Worm (Caenorhabditis elegans) whole organism, L4 larva: ENCODE measurements around the gene K08E7.6.

Experiments used
- T20F7.1 ChIP-seq: fragments of 200-800 bp; sonication (Bioruptor generic); optimal IDR thresholded peaks from 2 replicates; lab custom pipeline; 2018; ENCODE audit warnings: mild to moderate bottlenecking, missing genetic modification characterization, missing compliant biosample characterization
- Y48G9A.11 ChIP-seq: fragments of 200-800 bp; sonication (Bioruptor generic); IDR thresholded peaks from 2 replicates; pipeline ENCODE4 v1.3.6; 2022; ENCODE audit warnings: missing genetic modification reagents, missing genetic modification characterization, missing compliant biosample characterization
- ZK337.2 ChIP-seq: fragments of 200-800 bp; sonication (Bioruptor generic); IDR thresholded peaks from 2 replicates; pipeline ENCODE4 v1.3.6; 2022; ENCODE audit warnings: missing genetic modification reagents, missing genetic modification characterization, missing compliant biosample characterization
- aha-1 ChIP-seq: fragments of 150-350 bp; peaks from one replicate; lab custom pipeline; 2014; ENCODE audit warnings: missing biosample characterization, missing genetic modification characterization
- ceh-20 ChIP-seq: fragments of 200-800 bp; sonication (Bioruptor generic); IDR thresholded peaks from 2 replicates; pipeline ENCODE4 v1.3.6; 2022; ENCODE audit warnings: missing genetic modification reagents, missing genetic modification characterization, missing compliant biosample characterization
- ceh-44 ChIP-seq: fragments of 200-800 bp; sonication (Bioruptor generic); IDR thresholded peaks from 2 replicates; pipeline ENCODE4 v1.3.6; 2022; ENCODE audit warnings: missing genetic modification reagents, missing genetic modification characterization, missing compliant biosample characterization
- cey-2 ChIP-seq: sonication (generic microtip); optimal IDR thresholded peaks from 3 replicates; lab custom pipeline; 2017; ENCODE audit warnings: missing genetic modification characterization, mild to moderate bottlenecking, missing compliant biosample characterization, antibody characterized with exemption, borderline replicate concordance; ENCODE audit not compliant: insufficient read depth
- daf-16 ChIP-seq, 3 experiments: sonication (generic microtip); optimal IDR thresholded peaks; 2 replicates each; lab custom pipeline; 2016 to 2017; ENCODE audit warnings: missing genetic modification characterization in 3 of 3, missing genetic modification reagents in 3 of 3, mild to moderate bottlenecking in 2 of 3, missing compliant biosample characterization in 2 of 3, missing biosample characterization in 1 of 3, moderate library complexity in 1 of 3
- dpl-1 ChIP-seq: fragments of 150-350 bp; optimal IDR thresholded peaks from 2 replicates; lab custom pipeline; 2014; ENCODE audit warnings: missing biosample characterization, missing genetic modification reagents, missing genetic modification characterization
- duxl-1 ChIP-seq: sonication (generic microtip); optimal IDR thresholded peaks from 2 replicates; lab custom pipeline; 2016; ENCODE audit warnings: mild to moderate bottlenecking, missing genetic modification characterization, moderate library complexity, missing compliant biosample characterization; ENCODE audit not compliant: poor library complexity
- dve-1 ChIP-seq: sonication (generic microtip); optimal IDR thresholded peaks from 2 replicates; lab custom pipeline; 2017; ENCODE audit warnings: antibody characterized with exemption, mild to moderate bottlenecking, missing genetic modification characterization, missing compliant biosample characterization; ENCODE audit not compliant: insufficient read depth
- egl-43 ChIP-seq: fragments of 200-800 bp; sonication (Bioruptor generic); IDR thresholded peaks from 2 replicates; pipeline ENCODE4 v1.3.6; 2022; ENCODE audit warnings: missing genetic modification reagents, missing genetic modification characterization, missing compliant biosample characterization
- hif-1 ChIP-seq, 2 experiments: sonication (generic microtip); optimal IDR thresholded peaks; 2 replicates each; lab custom pipeline; 2016 to 2017; ENCODE audit warnings: missing compliant biosample characterization in 2 of 2, missing genetic modification characterization in 2 of 2, missing genetic modification reagents in 2 of 2, missing genotype in 2 of 2, mild to moderate bottlenecking in 1 of 2
- hlh-11 ChIP-seq: fragments of 200-800 bp; sonication (Bioruptor generic); optimal IDR thresholded peaks from 2 replicates; lab custom pipeline; 2018; ENCODE audit warnings: mild to moderate bottlenecking, missing genetic modification characterization, missing compliant biosample characterization
- hmg-1.1 ChIP-seq: fragments of 200-800 bp; sonication (Bioruptor generic); IDR thresholded peaks from 2 replicates; pipeline ENCODE4 v1.3.6; 2022; ENCODE audit warnings: missing genetic modification reagents, missing genetic modification characterization, missing compliant biosample characterization
- lin-38 ChIP-seq: fragments of 200-800 bp; sonication (Bioruptor generic); IDR thresholded peaks from 2 replicates; pipeline ENCODE4 v1.3.6; 2022; ENCODE audit warnings: missing genetic modification reagents, missing genetic modification characterization, missing compliant biosample characterization
- lsy-2 ChIP-seq, 2 experiments: fragments of 150-350 bp in 1 of 2; sonication (generic microtip) in 1 of 2; optimal IDR thresholded peaks; 2 replicates each; lab custom pipeline; 2014 to 2017; ENCODE audit warnings: missing biosample characterization in 2 of 2, missing genetic modification characterization in 2 of 2
- madf-9 ChIP-seq: fragments of 200-800 bp; sonication (Bioruptor generic); conservative IDR thresholded peaks from 2 replicates; pipeline ENCODE4 v1.3.6; 2022; ENCODE audit warnings: missing genetic modification reagents, missing genetic modification characterization, missing compliant biosample characterization
- mep-1 ChIP-seq: fragments of 150-350 bp; sonication (generic microtip); optimal IDR thresholded peaks from 3 replicates; lab custom pipeline; 2014; ENCODE audit warnings: missing biosample characterization, missing genetic modification characterization
- mes-2 ChIP-seq: sonication (generic microtip); optimal IDR thresholded peaks from 2 replicates; lab custom pipeline; 2016; ENCODE audit warnings: missing genotype, mild to moderate bottlenecking, missing genetic modification characterization, missing compliant biosample characterization; ENCODE audit not compliant: poor library complexity, severe bottlenecking
- nhr-102 ChIP-seq: sonication (generic microtip); optimal IDR thresholded peaks from 2 replicates; lab custom pipeline; 2016; ENCODE audit warnings: mild to moderate bottlenecking, missing genetic modification characterization, moderate library complexity, missing compliant biosample characterization
- nhr-11 ChIP-seq: fragments of 150-350 bp; optimal IDR thresholded peaks from 2 replicates; lab custom pipeline; 2014; ENCODE audit warnings: missing biosample characterization, missing genetic modification characterization
- nhr-6 ChIP-seq: fragments of 150-350 bp; optimal IDR thresholded peaks from 2 replicates; lab custom pipeline; 2014; ENCODE audit warnings: missing biosample characterization, missing genetic modification characterization
- rbr-2 ChIP-seq: sonication (generic microtip); optimal IDR thresholded peaks from 2 replicates; lab custom pipeline; 2016; ENCODE audit warnings: missing genotype, missing genetic modification characterization, missing compliant biosample characterization
- set-16 ChIP-seq: fragments of 200-800 bp; sonication (Bioruptor generic); IDR thresholded peaks from 2 replicates; pipeline ENCODE4 v1.3.6; 2022; ENCODE audit warnings: missing genetic modification reagents, missing genetic modification characterization, missing compliant biosample characterization
- snpc-1.2 ChIP-seq: fragments of 200-800 bp; sonication (Bioruptor generic); IDR thresholded peaks from 2 replicates; pipeline ENCODE4 v1.3.6; 2022; ENCODE audit warnings: missing genetic modification reagents, missing genetic modification characterization, missing compliant biosample characterization
- tag-97 ChIP-seq: fragments of 200-800 bp; sonication (Bioruptor generic); IDR thresholded peaks from 2 replicates; pipeline ENCODE4 v1.3.6; 2022; ENCODE audit warnings: missing genetic modification characterization, missing compliant biosample characterization
- unc-130 ChIP-seq: sonication (generic microtip); optimal IDR thresholded peaks from 2 replicates; lab custom pipeline; 2016; ENCODE audit warnings: missing genetic modification reagents, missing genetic modification characterization, missing compliant biosample characterization
- unc-62 ChIP-seq, 3 experiments: fragments of 150-350 bp in 1 of 3; sonication (generic microtip); optimal IDR thresholded peaks in 2 of 3; peaks in 1 of 3; 1 replicate in 1 of 3; 2 replicates in 2 of 3; lab custom pipeline; 2014 to 2017; ENCODE audit warnings: missing biosample characterization in 3 of 3, missing genetic modification characterization in 3 of 3, missing genetic modification reagents in 3 of 3, missing genotype in 1 of 3
- vab-7 ChIP-seq: fragments of 200-800 bp; sonication (Bioruptor generic); IDR thresholded peaks from 2 replicates; pipeline ENCODE4 v1.3.6; 2022; ENCODE audit warnings: missing genetic modification reagents, missing genetic modification characterization, missing compliant biosample characterization

K08E7.6 gene

DNA sequence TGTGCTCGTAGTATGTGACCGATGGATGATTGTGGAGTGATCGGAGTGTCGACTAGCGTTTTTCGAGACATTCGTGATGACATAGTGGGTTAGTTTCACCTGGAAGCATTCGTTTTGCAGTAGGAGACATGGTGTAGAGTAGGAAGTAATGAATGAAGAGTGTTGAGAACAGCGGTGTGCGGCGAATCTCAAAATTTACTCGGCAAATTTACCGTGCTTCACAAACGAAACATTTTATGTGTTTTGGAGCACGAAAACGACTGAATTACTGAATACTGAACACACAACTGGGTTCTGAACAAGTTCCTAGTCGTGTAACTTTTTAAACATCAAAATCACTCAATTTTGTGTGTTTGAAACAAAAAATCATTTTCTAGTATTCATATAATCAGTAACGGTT is at the start of gene K08E7.6:
Gene K08E7.6, minus strand, starts transcription at position 101 of the 400 bp plus-strand sequence.
- TF ChIP-seq unc-62 (GFP tag; optimal IDR thresholded peaks at IDR 0.05 in 1 of 2; lab: Kevin White, UChicago) (peak in 1 of 2 experiments; percentile 37), unc-62 (tag; optimal IDR thresholded peaks at IDR 0.05; lab: Kevin White, UChicago) (no peak), nhr-102 (tag; lab: Kevin White, UChicago) (no peak)

DNA sequence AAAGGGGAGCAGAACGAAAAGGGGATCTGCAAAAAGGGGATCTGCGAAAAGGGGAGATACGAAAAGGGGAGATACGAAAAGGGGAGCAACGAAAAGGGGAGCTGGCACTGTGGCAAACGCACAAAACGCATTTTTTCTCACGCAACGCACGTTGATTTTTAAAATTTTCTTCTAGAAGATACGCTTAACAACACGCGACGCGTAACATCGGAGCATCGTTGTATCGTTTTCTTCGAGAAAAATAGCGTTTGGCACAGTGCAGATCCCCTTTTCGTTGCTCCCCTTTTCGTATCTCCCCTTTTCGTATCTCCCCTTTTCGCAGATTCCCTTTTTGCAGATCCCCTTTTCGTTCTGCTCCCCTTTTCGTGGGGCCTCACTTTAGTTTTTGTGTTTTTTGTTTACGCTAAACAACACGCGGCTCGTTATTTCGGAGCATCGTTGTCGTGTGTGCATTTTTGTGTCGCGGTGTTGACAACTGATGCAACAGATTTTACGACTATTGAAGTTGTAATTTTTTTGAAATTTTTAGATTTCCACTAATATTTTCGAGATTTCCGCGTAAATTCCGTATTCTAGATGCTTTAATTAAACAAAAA is 40.6 kb upstream of the K08E7.6 start:
- TF ChIP-seq lsy-2 (tag; optimal IDR thresholded peaks at IDR 0.05; lab: Kevin White, UChicago) = peak in 1 of 2 experiments; percentile 14
- 0 out of 2 replicates have a peak, but pooled peaks have one; percentile 55 for TF ChIP-seq ZK337.2 (GFP tag; lab: Robert Waterston, UW)
- TF ChIP-seq vab-7 (GFP tag; lab: Robert Waterston, UW) = peak; percentile 48; the same call in 1 of the 2 replicates
- TF ChIP-seq hmg-1.1 = peak; percentile 61
- TF ChIP-seq rbr-2 (tag; lab: Kevin White, UChicago) = peak; percentile 25
- peak; percentile 79 for TF ChIP-seq snpc-1.2
- peak; percentile 87 for TF ChIP-seq T20F7.1 (GFP tag; lab: Kevin White, UChicago)
- 0 out of 2 replicates have a peak, but pooled peaks have one; percentile 60 for TF ChIP-seq ceh-20
- peak; percentile 84 for TF ChIP-seq mes-2
- peak; percentile 78 for TF ChIP-seq lin-38 (GFP tag; lab: Robert Waterston, UW)
- 0 out of 2 replicates have a peak, but pooled peaks have one; percentile 10 for TF ChIP-seq egl-43
- TF ChIP-seq Y48G9A.11 (GFP tag; lab: Robert Waterston, UW) = peak; percentile 100
- TF ChIP-seq madf-9 (GFP tag; lab: Robert Waterston, UW) = peak; percentile 36; the same call in 1 of the 2 replicates
- TF ChIP-seq unc-130 (GFP tag; lab: Kevin White, UChicago) = peak; percentile 61
- TF ChIP-seq dpl-1 (GFP tag; lab: Kevin White, UChicago) = peak; percentile 2
- peak; percentile 59 for TF ChIP-seq aha-1
- 0 out of 2 replicates have a peak, but pooled peaks have one; percentile 63 for TF ChIP-seq ceh-44 (GFP tag; lab: Robert Waterston, UW)
- peak in 1 of 2 experiments; percentile 43 for TF ChIP-seq hif-1 (tag; optimal IDR thresholded peaks at IDR 0.05; lab: Kevin White, UChicago)

DNA sequence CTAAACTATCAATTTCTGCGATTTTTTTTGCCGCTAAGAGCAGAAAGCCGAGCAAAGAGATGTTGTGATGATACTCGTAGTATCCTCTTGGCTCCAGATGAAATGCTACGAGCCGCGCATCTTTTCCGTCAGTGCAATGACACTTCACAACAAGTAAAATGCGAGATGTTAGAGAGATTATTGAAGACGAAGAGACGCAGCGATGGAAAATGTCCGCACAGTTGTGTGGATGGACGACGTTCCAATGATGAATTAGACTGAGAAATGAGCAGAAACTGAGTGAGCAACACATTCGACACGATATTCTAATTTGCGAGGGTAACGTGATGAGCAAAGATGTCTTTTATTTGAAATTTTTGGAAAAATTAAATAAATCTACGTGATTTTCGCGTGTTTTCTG is 40.0 kb upstream of the K08E7.6 start:
- TF ChIP-seq rbr-2 (tag; lab: Kevin White, UChicago) (no peak), unc-62 (GFP tag; optimal IDR thresholded peaks at IDR 0.05 in 1 of 2; lab: Kevin White, UChicago) (peak in 1 of 2 experiments; percentile 5), unc-62 (tag; optimal IDR thresholded peaks at IDR 0.05; lab: Kevin White, UChicago) (no peak)

DNA sequence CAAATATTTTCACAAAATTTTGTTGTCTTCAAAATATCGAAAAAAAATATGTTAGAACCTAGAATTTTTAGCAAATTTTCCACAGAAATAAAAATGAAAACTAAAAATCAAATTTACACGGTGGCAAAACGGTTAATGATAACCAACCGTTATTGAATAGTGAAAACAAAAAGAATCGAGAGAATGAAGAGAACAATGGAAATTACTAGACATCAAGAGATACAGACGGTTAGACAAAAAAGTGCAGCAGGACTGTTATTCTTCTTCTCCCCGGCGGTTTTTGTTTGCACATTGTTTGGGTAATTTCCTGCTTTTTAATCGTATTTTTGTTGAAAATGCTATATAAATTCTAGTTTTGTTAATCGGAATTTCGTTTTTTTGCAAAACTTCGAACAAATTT is 37.9 kb upstream of the K08E7.6 start:
- TF ChIP-seq mes-2 = no peak
- no peak for TF ChIP-seq daf-16 (GFP tag; optimal IDR thresholded peaks at IDR 0.05; lab: Kevin White, UChicago)
- TF ChIP-seq daf-16 (tag; optimal IDR thresholded peaks at IDR 0.05; lab: Kevin White, UChicago) = peak; percentile 42
- peak; percentile 22 for TF ChIP-seq dve-1
- TF ChIP-seq duxl-1 = no peak

DNA sequence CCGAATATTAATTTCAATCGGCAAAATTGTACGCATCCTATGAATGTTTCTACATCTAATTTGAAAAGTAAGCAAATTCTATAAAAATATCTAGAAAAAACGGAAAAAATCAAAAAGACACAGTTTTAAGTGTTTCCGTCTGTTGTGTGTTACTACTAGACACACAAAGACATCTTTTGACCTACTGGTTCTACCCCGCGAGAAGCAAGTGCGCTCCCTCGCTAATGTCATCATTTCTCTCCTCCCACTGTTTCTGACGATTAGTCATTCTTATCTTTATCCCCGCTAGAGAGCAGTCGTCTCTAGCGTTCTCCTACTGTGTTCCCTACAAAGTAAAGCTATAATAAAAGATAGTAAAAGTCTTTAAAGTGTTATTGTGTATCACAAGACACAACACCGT is 37.0 kb upstream of the K08E7.6 start:
- TF ChIP-seq lin-38 (GFP tag; lab: Robert Waterston, UW) = peak; percentile 54
- no peak for TF ChIP-seq nhr-11 (tag; lab: Kevin White, UChicago)
- TF ChIP-seq ceh-20 = no peak
- TF ChIP-seq tag-97 (GFP tag; lab: Robert Waterston, UW) = no peak
- TF ChIP-seq unc-62 (GFP tag; optimal IDR thresholded peaks at IDR 0.05 in 1 of 2; lab: Kevin White, UChicago) = no peak
- no peak for TF ChIP-seq unc-62 (tag; optimal IDR thresholded peaks at IDR 0.05; lab: Kevin White, UChicago)
- peak; percentile 14 for TF ChIP-seq aha-1

DNA sequence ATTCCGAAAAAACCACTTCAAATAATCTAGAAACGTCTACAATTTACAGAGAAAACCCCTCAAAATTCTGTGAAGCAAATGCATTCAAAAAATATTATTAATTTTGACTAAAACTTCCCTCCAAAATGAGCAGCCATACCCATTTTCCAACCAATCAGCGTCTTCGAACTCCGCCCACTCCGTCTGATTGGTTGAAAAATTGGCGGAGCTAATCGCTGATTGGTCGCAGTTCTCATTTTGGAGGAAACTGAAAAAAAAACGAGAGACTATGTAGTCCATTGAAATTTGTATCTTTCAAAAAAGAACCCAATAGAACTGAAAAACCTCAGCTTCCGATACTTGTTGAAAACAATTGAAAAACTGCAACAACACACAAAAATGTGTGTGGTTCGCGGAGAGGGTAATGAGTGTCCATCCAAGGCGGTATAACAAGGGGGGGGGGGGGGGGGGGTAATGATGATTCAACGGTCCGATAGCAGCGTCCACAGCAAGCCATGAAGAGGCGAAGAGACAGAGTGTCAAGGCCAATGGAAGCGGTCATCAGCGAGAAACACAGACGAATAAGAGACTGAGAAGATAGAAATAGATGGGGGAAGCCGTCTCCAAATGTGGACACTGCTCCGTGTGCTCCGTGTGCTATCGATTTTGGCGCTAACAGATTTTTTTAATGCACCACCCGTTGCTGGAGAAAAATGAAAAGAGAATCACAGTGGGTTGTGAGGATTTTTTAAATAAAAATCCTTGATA is 36.2 kb upstream of the K08E7.6 start:
- TF ChIP-seq hlh-11 (tag; lab: Kevin White, UChicago) = peak; percentile 4
- peak; percentile 5 for TF ChIP-seq mep-1 (tag; lab: Kevin White, UChicago)
- TF ChIP-seq nhr-6 (tag; lab: Kevin White, UChicago) = peak; percentile 9
- no peak for TF ChIP-seq vab-7 (GFP tag; lab: Robert Waterston, UW)
- TF ChIP-seq cey-2 (tag; lab: Kevin White, UChicago) = no peak
- peak; percentile 31; the same call in 1 of the 2 replicates for TF ChIP-seq set-16
